Worm (Caenorhabditis elegans): Measurements from ENCODE around the gene E02H4.7.
A peak's percentile ranks its signal among the peaks of the same experiment; 100 is the strongest.

Gene E02H4.7

ce11 chrX:14243345-14243961 is 12.6 kb upstream of the E02H4.7 start, which contains the start of gene K04C1.3:
Gene K04C1.3 (minus strand): TSS chrX:14243395.
- no peak for TF ChIP-seq Y5F2A.4 (GFP tag; optimal IDR thresholded peaks at IDR 0.05)
- TF ChIP-seq egl-43 (GFP tag; IDR thresholded peaks at IDR 0.05): no peak
- TF ChIP-seq hif-1 (tag; optimal IDR thresholded peaks at IDR 0.05): peak in 1 of 2 experiments; percentile 83
- no peak for TF ChIP-seq daf-16 (GFP tag; optimal IDR thresholded peaks at IDR 0.05)
- peak; percentile 23 for TF ChIP-seq daf-16 (tag; optimal IDR thresholded peaks at IDR 0.05)
- no peak for TF ChIP-seq nhr-102 (tag; optimal IDR thresholded peaks at IDR 0.05)

- no peak for TF ChIP-seq daf-12 (tag; optimal IDR thresholded peaks at IDR 0.05)
- no peak for TF ChIP-seq pha-4 (GFP tag; IDR thresholded peaks at IDR 0.05)
- peak; percentile 14 for TF ChIP-seq pha-4 (tag; optimal IDR thresholded peaks at IDR 0.05)
- TF ChIP-seq tag-97 (GFP tag; IDR thresholded peaks at IDR 0.05): no peak
- TF ChIP-seq aha-1 (tag): peak; percentile 70
- TF ChIP-seq mxl-3 (GFP tag; optimal IDR thresholded peaks at IDR 0.05): peak; percentile 25
- peak; percentile 33 for TF ChIP-seq dve-1 (tag; optimal IDR thresholded peaks at IDR 0.05; ENCODE audit: insufficient read depth)
- peak in 1 of 2 experiments; percentile 16 for TF ChIP-seq unc-62 (GFP tag; optimal IDR thresholded peaks at IDR 0.05 in 1 of 2)
- TF ChIP-seq unc-62 (tag; optimal IDR thresholded peaks at IDR 0.05): no peak
- TF ChIP-seq nhr-28 (tag; optimal IDR thresholded peaks at IDR 0.05): peak; percentile 71
These were observed 11.6 kb upstream of the E02H4.7 start for ce11 chrX:14244493-14244892.

- TF ChIP-seq lin-39 (tag; optimal IDR thresholded peaks at IDR 0.05) (no peak), dmd-9 (GFP tag; IDR thresholded peaks at IDR 0.05) (no peak), hlh-30 (tag; optimal IDR thresholded peaks at IDR 0.05; ENCODE audit: insufficient read depth) (no peak), zag-1 (tag; optimal IDR thresholded peaks at IDR 0.05) (no peak), zfp-3 (GFP tag; conservative IDR thresholded peaks at IDR 0.05) (no peak), set-16 (GFP tag; IDR thresholded peaks at IDR 0.05) (no peak)
These were observed 9.6 kb upstream of the E02H4.7 start, which contains the start of gene mlc-6 for ce11 chrX:14246518-14246917. Gene mlc-6 (minus strand): TSS chrX:14246618.

ce11 chrX:14247436-14248103 is 8.5 kb upstream of the E02H4.7 start, which contains the start of gene K04C1.5:
Gene K04C1.5 (plus strand): TSS chrX:14248053.
- peak; percentile 58 for TF ChIP-seq aha-1 (tag)
- TF ChIP-seq ztf-7 (tag; optimal IDR thresholded peaks at IDR 0.05): no peak
- TF ChIP-seq hif-1 (tag; optimal IDR thresholded peaks at IDR 0.05): no peak

- no peak for TF ChIP-seq nhr-102 (tag; optimal IDR thresholded peaks at IDR 0.05)
- TF ChIP-seq lin-38 (GFP tag; IDR thresholded peaks at IDR 0.05): no peak
- no peak for TF ChIP-seq arid-1 (GFP tag; conservative IDR thresholded peaks at IDR 0.05)
- TF ChIP-seq dpl-1 (GFP tag; optimal IDR thresholded peaks at IDR 0.05): no peak
- no peak for TF ChIP-seq F49E8.2 (tag; optimal IDR thresholded peaks at IDR 0.05; ENCODE audit: borderline replicate concordance)
- no peak for TF ChIP-seq rbr-2 (tag; optimal IDR thresholded peaks at IDR 0.05)
- no peak for TF ChIP-seq egl-43 (GFP tag; IDR thresholded peaks at IDR 0.05)
- TF ChIP-seq ceh-28 (tag; optimal IDR thresholded peaks at IDR 0.05): no peak
- no peak for TF ChIP-seq T20F7.1 (GFP tag; optimal IDR thresholded peaks at IDR 0.05)
- no peak for TF ChIP-seq snpc-1.2 (GFP tag; IDR thresholded peaks at IDR 0.05)
- TF ChIP-seq hlh-11 (tag; optimal IDR thresholded peaks at IDR 0.05): no peak
- TF ChIP-seq R02D3.7 (tag; optimal IDR thresholded peaks at IDR 0.05): no peak
- no peak for TF ChIP-seq T26A8.4 (GFP tag; IDR thresholded peaks at IDR 0.05)
- no peak for TF ChIP-seq mxl-2 (GFP tag; conservative IDR thresholded peaks at IDR 0.05)
- no peak for TF ChIP-seq hif-1 (tag; optimal IDR thresholded peaks at IDR 0.05)
- TF ChIP-seq zag-1 (tag; optimal IDR thresholded peaks at IDR 0.05): no peak
- no peak for TF ChIP-seq mes-2 (tag; optimal IDR thresholded peaks at IDR 0.05; ENCODE audit: poor library complexity, severe bottlenecking)
- no peak for TF ChIP-seq egl-27 (tag; optimal IDR thresholded peaks at IDR 0.05)
These were observed 4.0 kb upstream of the E02H4.7 start, which contains the start of gene E02H4.6 for ce11 chrX:14252042-14252441. Gene E02H4.6 (minus strand): TSS chrX:14252142.
